Worm (Caenorhabditis elegans): ENCODE results near the gene C04E6.12.

The C04E6.12 gene

ce11 chrV:5939503-5940072 lies 19.8 kb upstream of the C04E6.12 start, which contains the start of gene syf-3:
Gene syf-3 (plus strand): TSS chrV:5940022.
- no peak for TF ChIP-seq M03D4.4 (tag; optimal IDR thresholded peaks at IDR 0.05)
- no peak for TF ChIP-seq elt-1 (tag; optimal IDR thresholded peaks at IDR 0.05; ENCODE audit: borderline replicate concordance, insufficient read depth)
- peak; percentile 15 for TF ChIP-seq pha-4 (tag; optimal IDR thresholded peaks at IDR 0.05)
- TF ChIP-seq unc-120 (tag; optimal IDR thresholded peaks at IDR 0.05; ENCODE audit: poor library complexity, severe bottlenecking): no peak
- no peak for TF ChIP-seq nhr-2 (tag; optimal IDR thresholded peaks at IDR 0.05)
- TF ChIP-seq elt-3 (tag; optimal IDR thresholded peaks at IDR 0.05): no peak
- TF ChIP-seq blmp-1 (tag; optimal IDR thresholded peaks at IDR 0.05): peak; percentile 6
- TF ChIP-seq lsy-2 (tag; optimal IDR thresholded peaks at IDR 0.05): peak; percentile 33
- TF ChIP-seq ces-1 (GFP tag; optimal IDR thresholded peaks at IDR 0.05): peak; percentile 41

- no peak for TF ChIP-seq lin-13 (tag; optimal IDR thresholded peaks at IDR 0.05)
Observed at ce11 chrV:5936691-5937090, 16.9 kb upstream of the C04E6.12 start, which contains the start of the genes M03F8.5 and M03F8.7. Gene M03F8.5 (minus strand): TSS chrV:5936791. Gene M03F8.7 (plus strand): TSS chrV:5936939.

- TF ChIP-seq hlh-1 (tag; optimal IDR thresholded peaks at IDR 0.05): no peak
- TF ChIP-seq M03D4.4 (tag; optimal IDR thresholded peaks at IDR 0.05): no peak
- no peak for TF ChIP-seq sptf-1 (tag; optimal IDR thresholded peaks at IDR 0.05)
- no peak for TF ChIP-seq lin-32 (GFP tag; optimal IDR thresholded peaks at IDR 0.05)
- no peak for TF ChIP-seq ces-1 (GFP tag; optimal IDR thresholded peaks at IDR 0.05)
- TF ChIP-seq mep-1 (tag; optimal IDR thresholded peaks at IDR 0.05): no peak
- TF ChIP-seq sem-2 (GFP tag; optimal IDR thresholded peaks at IDR 0.05): no peak
- no peak for TF ChIP-seq mls-2 (tag; optimal IDR thresholded peaks at IDR 0.05)
- TF ChIP-seq pha-4 (tag; optimal IDR thresholded peaks at IDR 0.05): no peak
Observed at ce11 chrV:5930588-5930987, 10.8 kb upstream of the C04E6.12 start, which contains the start of gene galt-1. Gene galt-1 (plus strand): TSS chrV:5930905.

ce11 chrV:5928006-5928405 lies 8.2 kb upstream of the C04E6.12 start:
- TF ChIP-seq ztf-11 (tag; optimal IDR thresholded peaks at IDR 0.05) (no peak), elt-3 (tag; optimal IDR thresholded peaks at IDR 0.05) (no peak), ces-1 (GFP tag; optimal IDR thresholded peaks at IDR 0.05) (no peak), nhr-12 (tag; optimal IDR thresholded peaks at IDR 0.05) (no peak), nhr-237 (tag; optimal IDR thresholded peaks at IDR 0.05) (no peak), mab-5 (tag; optimal IDR thresholded peaks at IDR 0.05) (no peak), elt-1 (tag; optimal IDR thresholded peaks at IDR 0.05; ENCODE audit: borderline replicate concordance, insufficient read depth) (no peak), tbx-8 (GFP tag; optimal IDR thresholded peaks at IDR 0.05) (no peak)

ce11 chrV:5927347-5927746 lies 7.6 kb upstream of the C04E6.12 start, which contains the start of gene srsx-17:
Gene srsx-17 (plus strand): TSS chrV:5927647.
- TF ChIP-seq elt-3 (tag; optimal IDR thresholded peaks at IDR 0.05): no peak
- no peak for TF ChIP-seq tbx-8 (GFP tag; optimal IDR thresholded peaks at IDR 0.05)
- no peak for TF ChIP-seq lin-13 (tag; optimal IDR thresholded peaks at IDR 0.05)
- no peak for TF ChIP-seq snpc-4 (tag; optimal IDR thresholded peaks at IDR 0.05)
- TF ChIP-seq bed-3 (GFP tag; optimal IDR thresholded peaks at IDR 0.05): no peak
- TF ChIP-seq sptf-1 (tag; optimal IDR thresholded peaks at IDR 0.05): no peak
- TF ChIP-seq elt-1 (tag; optimal IDR thresholded peaks at IDR 0.05; ENCODE audit: borderline replicate concordance, insufficient read depth): no peak
- TF ChIP-seq nhr-237 (tag; optimal IDR thresholded peaks at IDR 0.05): no peak
- no peak for TF ChIP-seq zip-8 (tag; optimal IDR thresholded peaks at IDR 0.05)
- TF ChIP-seq hlh-1 (tag; optimal IDR thresholded peaks at IDR 0.05): no peak
- no peak for TF ChIP-seq nhr-12 (tag; optimal IDR thresholded peaks at IDR 0.05)
- TF ChIP-seq ham-2 (GFP tag; optimal IDR thresholded peaks at IDR 0.05): no peak
- no peak for TF ChIP-seq M03D4.4 (tag; optimal IDR thresholded peaks at IDR 0.05)
- TF ChIP-seq drap-1 (GFP tag; optimal IDR thresholded peaks at IDR 0.05): no peak
- no peak for TF ChIP-seq nhr-76 (tag; optimal IDR thresholded peaks at IDR 0.05)
- no peak for TF ChIP-seq cnd-1 (tag; optimal IDR thresholded peaks at IDR 0.05)
- TF ChIP-seq nhr-2 (tag; optimal IDR thresholded peaks at IDR 0.05): no peak
- TF ChIP-seq ceh-43 (GFP tag; optimal IDR thresholded peaks at IDR 0.05): no peak
- no peak for TF ChIP-seq pha-4 (tag; optimal IDR thresholded peaks at IDR 0.05)
- TF ChIP-seq blmp-1 (tag; optimal IDR thresholded peaks at IDR 0.05): no peak

- TF ChIP-seq nhr-237 (tag; optimal IDR thresholded peaks at IDR 0.05) (no peak), mls-2 (tag; optimal IDR thresholded peaks at IDR 0.05) (no peak), lin-32 (GFP tag; optimal IDR thresholded peaks at IDR 0.05) (no peak), ham-2 (GFP tag; optimal IDR thresholded peaks at IDR 0.05) (no peak), ceh-43 (GFP tag; optimal IDR thresholded peaks at IDR 0.05) (no peak), flh-1 (GFP tag; optimal IDR thresholded peaks at IDR 0.05) (no peak), unc-39 (tag; optimal IDR thresholded peaks at IDR 0.05) (no peak), mep-1 (tag; optimal IDR thresholded peaks at IDR 0.05) (no peak), snpc-4 (tag; optimal IDR thresholded peaks at IDR 0.05) (no peak), unc-120 (tag; optimal IDR thresholded peaks at IDR 0.05; ENCODE audit: poor library complexity, severe bottlenecking) (no peak)
Observed at ce11 chrV:5922236-5922635, 2.4 kb upstream of the C04E6.12 start, which contains the start of gene srsx-18. Gene srsx-18 (plus strand): TSS chrV:5922536.
